Fruit fly (Drosophila melanogaster) whole organism, embryonic: ENCODE measurements around the gene CROT.
A peak's percentile ranks its signal among the peaks of the same experiment; 100 is the strongest.

ENCODE experiments used
- Antp ChIP-seq: fragments of 200-800 bp; sonication (Bioruptor generic); optimal IDR thresholded peaks from 3 replicates; lab custom pipeline; 2016; ENCODE audit warnings: missing biosample characterization, missing genetic modification characterization
- Blimp-1 ChIP-seq: fragments of 200-800 bp; sonication (Bioruptor generic); optimal IDR thresholded peaks from 3 replicates; lab custom pipeline; 2018; ENCODE audit warnings: missing biosample characterization, missing genetic modification characterization, mild to moderate bottlenecking, moderate library complexity, missing genetic modification reagents
- CG14014 ChIP-seq: fragments of 200-800 bp; sonication (Bioruptor generic); IDR thresholded peaks from 2 replicates; pipeline ENCODE4 v1.3.6; 2022; ENCODE audit warnings: missing biosample characterization, missing genetic modification characterization
- CG17359 ChIP-seq: fragments of 200-800 bp; sonication (Bioruptor generic); optimal IDR thresholded peaks from 3 replicates; lab custom pipeline; 2018; ENCODE audit warnings: missing biosample characterization, mild to moderate bottlenecking, missing genetic modification characterization, moderate library complexity
- CG9932 ChIP-seq: fragments of 200-800 bp; sonication (Bioruptor generic); IDR thresholded peaks from 2 replicates; pipeline ENCODE4 v1.3.6; 2022; ENCODE audit warnings: missing biosample characterization, missing genetic modification characterization
- Sox102F ChIP-seq: fragments of 200-800 bp; sonication (Bioruptor generic); optimal IDR thresholded peaks from 2 replicates; lab custom pipeline; 2018; ENCODE audit warnings: missing biosample characterization, mild to moderate bottlenecking, missing genetic modification characterization, moderate library complexity
- dimm ChIP-seq: fragments of 200-800 bp; sonication (Bioruptor generic); IDR thresholded peaks from 2 replicates; pipeline ENCODE4 v1.3.6; 2022; ENCODE audit warnings: missing biosample characterization, missing genetic modification characterization
- eve ChIP-seq, 2 experiments: fragments of >200 bp; optimal IDR thresholded peaks; 2 replicates each; lab custom pipeline; 2017; ENCODE audit warnings: missing biosample characterization in 2 of 2, missing genetic modification characterization in 2 of 2
- gem ChIP-seq: fragments of 200-800 bp; sonication (Bioruptor generic); optimal IDR thresholded peaks from 2 replicates; lab custom pipeline; 2019; ENCODE audit warnings: missing biosample characterization, mild to moderate bottlenecking, missing genetic modification characterization, moderate library complexity
- lmd ChIP-seq: fragments of 200-800 bp; sonication (Bioruptor generic); IDR thresholded peaks from 2 replicates; pipeline ENCODE4 v1.3.6; 2022; ENCODE audit warnings: missing biosample characterization, missing genetic modification characterization
- phol ChIP-seq: fragments of 200-800 bp; sonication (Bioruptor generic); optimal IDR thresholded peaks from 3 replicates; lab custom pipeline; 2018; ENCODE audit warnings: missing biosample characterization, mild to moderate bottlenecking, missing genetic modification characterization, moderate library complexity

Gene CROT

dm6 chr3R:27655109-27655508 lies 51.4 kb downstream of the CROT start (continued):
- peak; percentile 17 for TF ChIP-seq gem
- peak; percentile 35 for TF ChIP-seq Blimp-1 (GFP tag; lab: Kevin White, UChicago)
- no peak for TF ChIP-seq CG9932 (GFP tag; lab: Robert Waterston, UW)
- no peak for TF ChIP-seq Antp (GFP tag; lab: Kevin White, UChicago)
- TF ChIP-seq Sox102F (GFP tag; lab: Kevin White, UChicago): peak; percentile 11
- peak; percentile 30 for TF ChIP-seq CG17359 (tag; lab: Kevin White, UChicago)
- no peak for TF ChIP-seq eve (GFP tag; optimal IDR thresholded peaks at IDR 0.05; lab: Kevin White, UChicago)
- TF ChIP-seq phol (tag; lab: Kevin White, UChicago): peak; percentile 36
- peak; percentile 16; the same call in 1 of the 2 replicates for TF ChIP-seq lmd (GFP tag; lab: Robert Waterston, UW)
- TF ChIP-seq CG14014 (GFP tag; lab: Robert Waterston, UW): 0 out of 2 replicates have a peak, but pooled peaks have one; percentile 17
- TF ChIP-seq dimm (GFP tag; lab: Robert Waterston, UW): no peak
